Fruit fly (Drosophila melanogaster) whole organism, adult: ENCODE results near the gene RabGGTa.

Experiments used
- CG11617 ChIP-seq: fragments of 200-800 bp; sonication (Bioruptor generic); optimal IDR thresholded peaks from 2 replicates; lab custom pipeline; 2017; ENCODE audit warnings: mild to moderate bottlenecking, missing biosample characterization, missing genetic modification reagents, missing genetic modification characterization
- CG12768 ChIP-seq: fragments of 200-800 bp; sonication (Bioruptor generic); optimal IDR thresholded peaks from 2 replicates; lab custom pipeline; 2017; ENCODE audit warnings: missing biosample characterization, missing genetic modification characterization, mild to moderate bottlenecking, moderate library complexity, missing genetic modification reagents
- CG14711 ChIP-seq: fragments of 200-800 bp; sonication (Bioruptor generic); optimal IDR thresholded peaks from 2 replicates; lab custom pipeline; 2018; ENCODE audit warnings: missing biosample characterization, mild to moderate bottlenecking, missing genetic modification characterization, moderate library complexity
- CG33017 ChIP-seq: fragments of 200-800 bp; sonication (Bioruptor generic); optimal IDR thresholded peaks from 2 replicates; lab custom pipeline; 2018; ENCODE audit warnings: missing biosample characterization, mild to moderate bottlenecking, missing genetic modification characterization, moderate library complexity
- CG5204 ChIP-seq: fragments of 200-800 bp; sonication (Bioruptor generic); optimal IDR thresholded peaks from 2 replicates; lab custom pipeline; 2016; ENCODE audit warnings: missing biosample characterization, missing genetic modification characterization
- CG7045 ChIP-seq: fragments of 200-800 bp; sonication (Bioruptor generic); optimal IDR thresholded peaks from 2 replicates; lab custom pipeline; 2017; ENCODE audit warnings: missing biosample characterization, mild to moderate bottlenecking, missing genetic modification characterization
- CG7101 ChIP-seq: fragments of 200-800 bp; sonication (Bioruptor generic); optimal IDR thresholded peaks from 2 replicates; lab custom pipeline; 2018; ENCODE audit warnings: missing biosample characterization, mild to moderate bottlenecking, missing genetic modification characterization, moderate library complexity
- Clk ChIP-seq: fragments of 200-800 bp; sonication (Bioruptor generic); optimal IDR thresholded peaks from 2 replicates; lab custom pipeline; 2017; ENCODE audit warnings: missing biosample characterization, missing genetic modification characterization
- Crg-1 ChIP-seq: fragments of 200-800 bp; sonication (Bioruptor generic); optimal IDR thresholded peaks from 2 replicates; lab custom pipeline; 2016; ENCODE audit warnings: missing biosample characterization, missing genetic modification characterization
- Hr96 ChIP-seq: fragments of 200-800 bp; sonication (Bioruptor generic); optimal IDR thresholded peaks from 2 replicates; lab custom pipeline; 2016; ENCODE audit warnings: missing biosample characterization, missing genetic modification characterization
- Mnt ChIP-seq: fragments of 200-800 bp; sonication (Bioruptor generic); optimal IDR thresholded peaks from 2 replicates; lab custom pipeline; 2016; ENCODE audit warnings: missing biosample characterization, mild to moderate bottlenecking, missing genetic modification characterization
- bab1 ChIP-seq: fragments of 200-800 bp; sonication (Bioruptor generic); optimal IDR thresholded peaks from 3 replicates; lab custom pipeline; 2019; ENCODE audit warnings: missing biosample characterization, mild to moderate bottlenecking, missing genetic modification characterization, moderate library complexity
- cic ChIP-seq: fragments of 200-800 bp; sonication (Bioruptor generic); optimal IDR thresholded peaks from 2 replicates; lab custom pipeline; 2017; ENCODE audit warnings: missing biosample characterization, mild to moderate bottlenecking, missing genetic modification characterization, moderate library complexity
- cnc ChIP-seq, 2 experiments: fragments of >200 bp; optimal IDR thresholded peaks; 2 replicates each; lab custom pipeline; 2017
- kay ChIP-seq: fragments of 200-800 bp; sonication (Bioruptor generic); peaks from one replicate; lab custom pipeline; 2016; ENCODE audit warnings: missing biosample characterization, missing genetic modification characterization, borderline replicate concordance
- ovo ChIP-seq: fragments of 200-800 bp; sonication (Bioruptor generic); optimal IDR thresholded peaks from 2 replicates; lab custom pipeline; 2016; ENCODE audit warnings: missing biosample characterization, missing genetic modification characterization
- pad ChIP-seq: fragments of 200-800 bp; sonication (Bioruptor generic); optimal IDR thresholded peaks from 3 replicates; lab custom pipeline; 2017; ENCODE audit warnings: missing biosample characterization, missing genetic modification characterization, mild to moderate bottlenecking, moderate library complexity, missing genetic modification reagents
- tj ChIP-seq: fragments of 200-800 bp; sonication (Bioruptor generic); optimal IDR thresholded peaks from 3 replicates; lab custom pipeline; 2017; ENCODE audit warnings: missing biosample characterization, mild to moderate bottlenecking, missing genetic modification characterization, moderate library complexity
- toe ChIP-seq: fragments of 200-800 bp; sonication (Bioruptor generic); optimal IDR thresholded peaks from 2 replicates; lab custom pipeline; 2016; ENCODE audit warnings: missing biosample characterization, missing genetic modification characterization

The RabGGTa gene

dm6 chr3R:5095137-5095802 lies 32.6 kb upstream of the RabGGTa start:
- TF ChIP-seq kay (GFP tag; lab: Kevin White, UChicago) (no peak), pad (GFP tag; lab: Kevin White, UChicago) (no peak), CG14711 (no peak), cic (GFP tag; lab: Kevin White, UChicago) (no peak), CG11617 (GFP tag; lab: Kevin White, UChicago) (no peak)

dm6 chr3R:5095930-5096572 lies 31.8 kb upstream of the RabGGTa start:
- no peak for TF ChIP-seq cnc (optimal IDR thresholded peaks at IDR 0.05; lab: Kevin White, UChicago)
- TF ChIP-seq tj (GFP tag; lab: Kevin White, UChicago), result peak; percentile 47

dm6 chr3R:5097175-5097574 lies 30.7 kb upstream of the RabGGTa start:
- TF ChIP-seq bab1 (no peak), CG7045 (GFP tag; lab: Kevin White, UChicago) (no peak), Hr96 (no peak), CG5204 (GFP tag; lab: Kevin White, UChicago) (no peak), tj (GFP tag; lab: Kevin White, UChicago) (no peak), CG12768 (GFP tag; lab: Kevin White, UChicago) (no peak), pad (GFP tag; lab: Kevin White, UChicago) (no peak), toe (GFP tag; lab: Kevin White, UChicago) (no peak), cic (GFP tag; lab: Kevin White, UChicago) (no peak), CG7101 (tag; lab: Kevin White, UChicago) (no peak), Crg-1 (GFP tag; lab: Kevin White, UChicago) (no peak), CG11617 (GFP tag; lab: Kevin White, UChicago) (no peak), Clk (no peak), kay (GFP tag; lab: Kevin White, UChicago) (no peak), CG33017 (tag; lab: Kevin White, UChicago) (no peak), ovo (GFP tag; lab: Kevin White, UChicago) (no peak)

- TF ChIP-seq CG7101 (tag; lab: Kevin White, UChicago) (no peak), CG33017 (tag; lab: Kevin White, UChicago) (no peak), bab1 (no peak)
Measured at dm6 chr3R:5097866-5098484, 29.9 kb upstream of the RabGGTa start.

dm6 chr3R:5100323-5101055 lies 27.4 kb upstream of the RabGGTa start:
- TF ChIP-seq cnc (optimal IDR thresholded peaks at IDR 0.05; lab: Kevin White, UChicago) (no peak), CG7045 (GFP tag; lab: Kevin White, UChicago) (no peak), kay (GFP tag; lab: Kevin White, UChicago) (no peak), pad (GFP tag; lab: Kevin White, UChicago) (no peak), Hr96 (no peak), CG5204 (GFP tag; lab: Kevin White, UChicago) (no peak), Mnt (GFP tag; lab: Kevin White, UChicago) (no peak), Clk (no peak), toe (GFP tag; lab: Kevin White, UChicago) (no peak), ovo (GFP tag; lab: Kevin White, UChicago) (no peak), CG7101 (tag; lab: Kevin White, UChicago) (no peak), CG14711 (no peak), bab1 (no peak), CG33017 (tag; lab: Kevin White, UChicago) (no peak), Crg-1 (GFP tag; lab: Kevin White, UChicago) (no peak)

dm6 chr3R:5102407-5102806 lies 25.5 kb upstream of the RabGGTa start:
- no peak for TF ChIP-seq CG14711
- no peak for TF ChIP-seq CG11617 (GFP tag; lab: Kevin White, UChicago)
- TF ChIP-seq CG33017 (tag; lab: Kevin White, UChicago), result no peak
- TF ChIP-seq ovo (GFP tag; lab: Kevin White, UChicago), result no peak
- TF ChIP-seq kay (GFP tag; lab: Kevin White, UChicago), result no peak
- no peak for TF ChIP-seq pad (GFP tag; lab: Kevin White, UChicago)
- TF ChIP-seq Crg-1 (GFP tag; lab: Kevin White, UChicago), result no peak
- no peak for TF ChIP-seq bab1
- TF ChIP-seq Mnt (GFP tag; lab: Kevin White, UChicago), result no peak
